Worm (Caenorhabditis elegans): Measurements from ENCODE around the gene sru-13.

sru-13 gene

DNA sequence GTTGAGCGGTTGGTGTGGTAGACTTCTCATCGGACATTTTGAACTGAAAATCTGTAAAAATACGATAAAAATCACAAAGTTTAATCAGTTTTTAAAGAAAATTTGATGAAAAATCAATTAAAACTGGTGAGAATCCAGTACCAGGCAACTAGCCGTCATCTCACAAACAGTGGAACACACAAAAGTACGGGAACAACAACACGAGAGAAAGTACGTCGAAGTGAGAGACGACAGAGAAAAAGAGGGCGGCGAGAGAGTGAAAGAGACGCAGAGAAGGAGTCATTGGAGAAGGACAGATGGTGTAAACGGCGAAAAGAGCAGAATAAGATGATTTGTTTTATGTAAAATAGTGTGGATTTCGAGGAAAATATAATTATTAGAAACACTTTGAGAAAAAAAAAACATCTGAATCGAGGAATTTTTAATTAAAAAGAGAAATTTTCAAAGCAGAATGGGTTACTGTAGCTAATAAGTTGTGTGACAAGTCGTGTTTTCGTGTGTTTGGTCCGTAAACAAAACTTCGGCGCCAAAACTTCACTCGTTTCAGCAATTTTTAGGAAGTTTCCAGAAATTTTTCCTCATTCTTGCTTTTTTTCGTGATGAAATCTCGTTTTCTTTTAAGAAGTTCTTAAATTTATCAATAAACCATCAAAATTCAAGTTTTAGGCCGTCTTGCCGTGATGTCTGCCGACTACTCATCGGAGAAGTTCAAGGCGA, 44.9 kb upstream of the sru-13 start, which contains the start of the genes hsb-1 and let-99:
Gene hsb-1, minus strand, starts transcription at position 51 of the 717 bp plus-strand sequence.
Gene let-99, plus strand, starts transcription at position 667 of the 717 bp plus-strand sequence.
- peak; percentile 22 for TF ChIP-seq tlf-1 (GFP tag; optimal IDR thresholded peaks at IDR 0.05)
- TF ChIP-seq attf-6 (GFP tag; IDR thresholded peaks at IDR 0.05): peak; percentile 59; the same call in 1 of the 2 replicates
- TF ChIP-seq dpl-1 (GFP tag; optimal IDR thresholded peaks at IDR 0.05): peak; percentile 46
- peak; percentile 34 for TF ChIP-seq tbp1 (GFP tag; optimal IDR thresholded peaks at IDR 0.05)
- no peak for TF ChIP-seq T26A5.8 (tag; optimal IDR thresholded peaks at IDR 0.05)
- no peak for TF ChIP-seq hmg-20 (GFP tag; IDR thresholded peaks at IDR 0.05)
- TF ChIP-seq ceh-79 (tag; optimal IDR thresholded peaks at IDR 0.05): no peak
- peak; percentile 52 for TF ChIP-seq lin-54 (GFP tag; optimal IDR thresholded peaks at IDR 0.05)
- peak; percentile 91 for TF ChIP-seq lsl-1 (GFP tag; optimal IDR thresholded peaks at IDR 0.05)
- TF ChIP-seq chd-7 (tag; optimal IDR thresholded peaks at IDR 0.05): no peak
- TF ChIP-seq unc-130 (GFP tag; optimal IDR thresholded peaks at IDR 0.05): peak; percentile 24
- TF ChIP-seq D2030.7 (GFP tag; IDR thresholded peaks at IDR 0.05): peak; percentile 60; the same call in 1 of the 2 replicates
- TF ChIP-seq mel-28 (tag; optimal IDR thresholded peaks at IDR 0.05; ENCODE audit: borderline replicate concordance): no peak
- peak; percentile 63 for TF ChIP-seq F33H1.4 (GFP tag; IDR thresholded peaks at IDR 0.05)
- TF ChIP-seq aptf-3 (GFP tag; IDR thresholded peaks at IDR 0.05): no peak
- peak; percentile 52 for TF ChIP-seq snpc-4 (GFP tag; optimal IDR thresholded peaks at IDR 0.05)
- peak in 3 of 4 experiments; percentile 48 to 64 (median 61) for TF ChIP-seq snpc-4 (tag; optimal IDR thresholded peaks at IDR 0.05)
- peak; percentile 10 for TF ChIP-seq ZK185.1 (tag; optimal IDR thresholded peaks at IDR 0.05; ENCODE audit: poor library complexity, severe bottlenecking)
- peak; percentile 61 for TF ChIP-seq snpc-1.3 (tag; optimal IDR thresholded peaks at IDR 0.05; ENCODE audit: insufficient read depth)
- TF ChIP-seq efl-1 (GFP tag; optimal IDR thresholded peaks at IDR 0.05): peak; percentile 82
- TF ChIP-seq ceh-91 (GFP tag; IDR thresholded peaks at IDR 0.05): peak; percentile 65
- TF ChIP-seq hsf-1 (GFP tag; IDR thresholded peaks at IDR 0.05): peak; percentile 95
- TF ChIP-seq mcd-1 (GFP tag; IDR thresholded peaks at IDR 0.05): peak; percentile 56
- TF ChIP-seq hmg-1.2 (GFP tag; IDR thresholded peaks at IDR 0.05): peak; percentile 93
- TF ChIP-seq rec-8 (tag; optimal IDR thresholded peaks at IDR 0.05): no peak
- peak in 1 of 3 experiments; percentile 27 for TF ChIP-seq lin-35 (GFP tag; optimal IDR thresholded peaks at IDR 0.05)
- TF ChIP-seq madf-8 (GFP tag; conservative IDR thresholded peaks at IDR 0.05): peak; percentile 58
- peak; percentile 91 for TF ChIP-seq xnd-1 (tag; optimal IDR thresholded peaks at IDR 0.05)
- no peak for TF ChIP-seq Y95B8A.8 (GFP tag; IDR thresholded peaks at IDR 0.05)
- TF ChIP-seq pbrm-1 (GFP tag; IDR thresholded peaks at IDR 0.05): peak; percentile 33; the same call in 1 of the 2 replicates
- no peak for TF ChIP-seq F22D6.2 (tag; optimal IDR thresholded peaks at IDR 0.05)
- peak; percentile 29 for TF ChIP-seq snpc-3.4 (tag; optimal IDR thresholded peaks at IDR 0.05)
- no peak for TF ChIP-seq cebp-1 (GFP tag; IDR thresholded peaks at IDR 0.05)
- TF ChIP-seq cebp-1 (tag; optimal IDR thresholded peaks at IDR 0.05): peak; percentile 23
- peak; percentile 52 for TF ChIP-seq F49E8.2 (tag; optimal IDR thresholded peaks at IDR 0.05; ENCODE audit: insufficient read depth)
- no peak for TF ChIP-seq F37B4.10 (GFP tag; IDR thresholded peaks at IDR 0.05)
- TF ChIP-seq bed-2 (GFP tag; IDR thresholded peaks at IDR 0.05): no peak
- peak; percentile 91 for TF ChIP-seq madf-6 (GFP tag; IDR thresholded peaks at IDR 0.05)
- TF ChIP-seq dox-1 (GFP tag; IDR thresholded peaks at IDR 0.05): peak; percentile 58

Measured in whole organism, young adult.